Fruit fly (Drosophila melanogaster) whole organism, embryonic: ENCODE data around the gene Tmc.

Experiments used
- Atf-2 ChIP-seq: fragments of 200-800 bp; sonication (Bioruptor generic); optimal IDR thresholded peaks from 2 replicates; lab custom pipeline; 2016; ENCODE audit warnings: missing biosample characterization, missing genetic modification characterization
- C15 ChIP-seq: fragments of 200-800 bp; sonication (Bioruptor generic); IDR thresholded peaks from 3 replicates; pipeline ENCODE4 v1.3.6; 2022; ENCODE audit warnings: missing biosample characterization, missing genetic modification characterization
- CG10543 ChIP-seq: fragments of 200-800 bp; sonication (Bioruptor generic); optimal IDR thresholded peaks from 3 replicates; lab custom pipeline; 2017; ENCODE audit warnings: missing biosample characterization, mild to moderate bottlenecking, missing genetic modification characterization, moderate library complexity
- CG10654 ChIP-seq: fragments of 200-800 bp; sonication (Bioruptor generic); optimal IDR thresholded peaks from 2 replicates; lab custom pipeline; 2016; ENCODE audit warnings: missing biosample characterization, missing genetic modification characterization
- CG11093 ChIP-seq: fragments of 200-800 bp; sonication (Bioruptor generic); IDR thresholded peaks from 3 replicates; pipeline ENCODE4 v1.3.6; 2022; ENCODE audit warnings: missing biosample characterization, missing genetic modification characterization
- CG11504 ChIP-seq: fragments of 200-800 bp; sonication (Bioruptor generic); optimal IDR thresholded peaks from 3 replicates; lab custom pipeline; 2019; ENCODE audit warnings: missing biosample characterization, mild to moderate bottlenecking, missing genetic modification characterization, moderate library complexity
- CG12155 ChIP-seq: fragments of 200-800 bp; sonication (Bioruptor generic); optimal IDR thresholded peaks from 3 replicates; lab custom pipeline; 2016; ENCODE audit warnings: missing biosample characterization, missing genetic modification characterization
- CG12299 ChIP-seq: fragments of 200-800 bp; sonication (Bioruptor generic); optimal IDR thresholded peaks from 2 replicates; lab custom pipeline; 2018; ENCODE audit warnings: missing biosample characterization, mild to moderate bottlenecking, missing genetic modification characterization
- CG13424 ChIP-seq: fragments of 200-800 bp; sonication (Bioruptor generic); optimal IDR thresholded peaks from 2 replicates; lab custom pipeline; 2019; ENCODE audit warnings: missing biosample characterization, mild to moderate bottlenecking, missing genetic modification characterization, moderate library complexity
- CG14710 ChIP-seq: fragments of 200-800 bp; sonication (Bioruptor generic); optimal IDR thresholded peaks from 3 replicates; lab custom pipeline; 2019; ENCODE audit warnings: missing biosample characterization, mild to moderate bottlenecking, missing genetic modification characterization, moderate library complexity
- CG3065 ChIP-seq: fragments of 200-800 bp; sonication (Bioruptor generic); optimal IDR thresholded peaks from 2 replicates; lab custom pipeline; 2016; ENCODE audit warnings: missing biosample characterization, missing genetic modification characterization
- CG4820 ChIP-seq: fragments of 200-800 bp; sonication (Bioruptor generic); optimal IDR thresholded peaks from 3 replicates; lab custom pipeline; 2016; ENCODE audit warnings: missing biosample characterization, missing genetic modification characterization
- CG5245 ChIP-seq: fragments of 200-800 bp; sonication (Bioruptor generic); optimal IDR thresholded peaks from 3 replicates; lab custom pipeline; 2016; ENCODE audit warnings: missing biosample characterization, missing genetic modification characterization
- CG6765 ChIP-seq: fragments of 200-800 bp; sonication (Bioruptor generic); optimal IDR thresholded peaks from 3 replicates; lab custom pipeline; 2017; ENCODE audit warnings: missing biosample characterization, mild to moderate bottlenecking, missing genetic modification characterization
- CG7271 ChIP-seq: fragments of 200-800 bp; sonication (Bioruptor generic); optimal IDR thresholded peaks from 2 replicates; lab custom pipeline; 2018; ENCODE audit warnings: missing biosample characterization, mild to moderate bottlenecking, missing genetic modification characterization, moderate library complexity
- CG7786 ChIP-seq: fragments of 200-800 bp; sonication (Bioruptor generic); optimal IDR thresholded peaks from 2 replicates; lab custom pipeline; 2016; ENCODE audit warnings: missing biosample characterization, missing genetic modification characterization
- CG7928 ChIP-seq: fragments of 200-800 bp; sonication (Bioruptor generic); optimal IDR thresholded peaks from 2 replicates; lab custom pipeline; 2017; ENCODE audit warnings: missing biosample characterization, mild to moderate bottlenecking, missing genetic modification characterization
- CG8281 ChIP-seq: fragments of 200-800 bp; sonication (Bioruptor generic); optimal IDR thresholded peaks from 2 replicates; lab custom pipeline; 2018; ENCODE audit warnings: missing biosample characterization, mild to moderate bottlenecking, missing genetic modification characterization, moderate library complexity
- CG8388 ChIP-seq: fragments of 200-800 bp; sonication (Bioruptor generic); optimal IDR thresholded peaks from 2 replicates; lab custom pipeline; 2019; ENCODE audit warnings: missing biosample characterization, mild to moderate bottlenecking, missing genetic modification characterization, moderate library complexity
- Deaf1 ChIP-seq: fragments of 200-800 bp; optimal IDR thresholded peaks from 3 replicates; lab custom pipeline; 2019; ENCODE audit warnings: missing biosample characterization, mild to moderate bottlenecking, missing genetic modification characterization, moderate library complexity
- E2f1 ChIP-seq: fragments of 200-800 bp; sonication (Bioruptor generic); IDR thresholded peaks from 2 replicates; pipeline ENCODE4 v1.3.6; 2022; ENCODE audit warnings: missing biosample characterization, missing genetic modification characterization
- Hr39 ChIP-seq: fragments of >200 bp; optimal IDR thresholded peaks from 2 replicates; lab custom pipeline; 2017
- Jarid2 ChIP-seq: fragments of 200-800 bp; sonication (Bioruptor generic); optimal IDR thresholded peaks from 3 replicates; lab custom pipeline; 2017; ENCODE audit warnings: mild to moderate bottlenecking, missing biosample characterization, missing genetic modification reagents, missing genetic modification characterization
- Lpt ChIP-seq: fragments of >200 bp; optimal IDR thresholded peaks from 2 replicates; lab custom pipeline; 2018; ENCODE audit warnings: missing biosample characterization, missing genetic modification characterization
- Mrtf ChIP-seq: fragments of 200-800 bp; sonication (Bioruptor generic); IDR thresholded peaks from 3 replicates; pipeline ENCODE4 v1.3.6; 2022; ENCODE audit warnings: missing biosample characterization, missing genetic modification characterization
- NC2β ChIP-seq: fragments of 200-800 bp; sonication (Bioruptor generic); optimal IDR thresholded peaks from 2 replicates; lab custom pipeline; 2016; ENCODE audit warnings: missing biosample characterization, missing genetic modification characterization
- NFAT ChIP-seq: fragments of 200-800 bp; sonication (Bioruptor generic); IDR thresholded peaks from 2 replicates; pipeline ENCODE4 v1.3.6; 2022; ENCODE audit warnings: missing biosample characterization, missing genetic modification characterization
- Poxn ChIP-seq: fragments of 200-800 bp; sonication (Bioruptor generic); IDR thresholded peaks from 2 replicates; pipeline ENCODE4 v1.3.6; 2022; ENCODE audit warnings: missing biosample characterization, missing genetic modification characterization
- Scr ChIP-seq: fragments of 200-800 bp; sonication (Bioruptor generic); IDR thresholded peaks from 2 replicates; pipeline ENCODE4 v1.3.6; 2022; ENCODE audit warnings: missing biosample characterization, missing genetic modification characterization; ENCODE audit not compliant: partially characterized antibody
- Trl ChIP-seq, 3 experiments: fragments of >200 bp in 2 of 3; fragments of 200-800 bp in 1 of 3; sonication (Bioruptor generic) in 1 of 3; optimal IDR thresholded peaks; 2 replicates in 1 of 3; 3 replicates in 2 of 3; lab custom pipeline; 2016 to 2017; ENCODE audit warnings: missing biosample characterization in 1 of 3, missing genetic modification characterization in 1 of 3
- al ChIP-seq: fragments of 200-800 bp; sonication (Bioruptor generic); IDR thresholded peaks from 2 replicates; pipeline ENCODE4 v1.3.6; 2022; ENCODE audit warnings: missing biosample characterization, missing genetic modification characterization
- amos ChIP-seq: fragments of 200-800 bp; sonication (Bioruptor generic); IDR thresholded peaks from 2 replicates; pipeline ENCODE4 v1.3.6; 2022; ENCODE audit warnings: missing biosample characterization, missing genetic modification characterization; ENCODE audit not compliant: partially characterized antibody
- ase ChIP-seq: fragments of 200-800 bp; sonication (Bioruptor generic); IDR thresholded peaks from 3 replicates; pipeline ENCODE4 v1.3.6; 2022; ENCODE audit warnings: missing biosample characterization, missing genetic modification characterization
- bab2 ChIP-seq: fragments of 200-800 bp; sonication (Bioruptor generic); optimal IDR thresholded peaks from 2 replicates; lab custom pipeline; 2016; ENCODE audit warnings: missing biosample characterization, missing genetic modification characterization
- cas ChIP-seq: fragments of 200-800 bp; sonication (Bioruptor generic); IDR thresholded peaks from 2 replicates; pipeline ENCODE4 v1.3.6; 2022; ENCODE audit warnings: missing biosample characterization, missing genetic modification characterization
- crol ChIP-seq: fragments of 200-800 bp; sonication (Bioruptor generic); IDR thresholded peaks from 2 replicates; pipeline ENCODE4 v1.3.6; 2022; ENCODE audit warnings: missing biosample characterization, missing genetic modification characterization
- dm ChIP-seq: fragments of 200-800 bp; sonication (Bioruptor generic); optimal IDR thresholded peaks from 3 replicates; lab custom pipeline; 2016; ENCODE audit warnings: missing biosample characterization, missing genetic modification characterization
- dpn ChIP-seq, 2 experiments: fragments of 200-800 bp; sonication (Bioruptor generic); optimal IDR thresholded peaks; 3 replicates each; lab custom pipeline; 2016; ENCODE audit warnings: missing biosample characterization in 2 of 2, missing genetic modification characterization in 2 of 2
- fd64A ChIP-seq: fragments of 200-800 bp; sonication (Bioruptor generic); optimal IDR thresholded peaks from 3 replicates; lab custom pipeline; 2018; ENCODE audit warnings: missing biosample characterization, mild to moderate bottlenecking, missing genetic modification characterization
- ftz-f1 ChIP-seq: fragments of 200-800 bp; sonication (Bioruptor generic); optimal IDR thresholded peaks from 2 replicates; lab custom pipeline; 2016; ENCODE audit warnings: missing biosample characterization, missing genetic modification characterization
- gt ChIP-seq: fragments of 200-800 bp; sonication (Bioruptor generic); IDR thresholded peaks from 2 replicates; pipeline ENCODE4 v1.3.6; 2022; ENCODE audit warnings: missing biosample characterization, missing genetic modification characterization
- her ChIP-seq: fragments of 200-800 bp; sonication (Bioruptor generic); optimal IDR thresholded peaks from 2 replicates; lab custom pipeline; 2016; ENCODE audit warnings: missing biosample characterization, missing genetic modification characterization
- lmd ChIP-seq: fragments of 200-800 bp; sonication (Bioruptor generic); IDR thresholded peaks from 2 replicates; pipeline ENCODE4 v1.3.6; 2022; ENCODE audit warnings: missing biosample characterization, missing genetic modification characterization
- lov ChIP-seq, 2 experiments: fragments of 200-800 bp in 1 of 2; fragments of >200 bp in 1 of 2; sonication (Bioruptor generic) in 1 of 2; IDR thresholded peaks in 1 of 2; optimal IDR thresholded peaks in 1 of 2; 2 replicates in 1 of 2; 3 replicates in 1 of 2; pipeline versions ENCODE4 v1.3.6 to Lab custom; 2017 to 2022; ENCODE audit warnings: missing biosample characterization in 1 of 2, missing genetic modification characterization in 1 of 2
- odd ChIP-seq: fragments of 200-800 bp; sonication (Bioruptor generic); optimal IDR thresholded peaks from 2 replicates; lab custom pipeline; 2017; ENCODE audit warnings: missing biosample characterization, mild to moderate bottlenecking, missing genetic modification characterization
- otp ChIP-seq: fragments of 200-800 bp; sonication (Bioruptor generic); IDR thresholded peaks from 3 replicates; pipeline ENCODE4, ENCODE4 v1.3.6; 2022; ENCODE audit warnings: missing biosample characterization, missing genetic modification characterization
- pb ChIP-seq: fragments of 200-800 bp; sonication (Bioruptor generic); optimal IDR thresholded peaks from 3 replicates; lab custom pipeline; 2016; ENCODE audit warnings: missing biosample characterization, missing genetic modification characterization
- repo ChIP-seq: fragments of 200-800 bp; sonication (Bioruptor generic); optimal IDR thresholded peaks from 2 replicates; lab custom pipeline; 2016; ENCODE audit warnings: missing biosample characterization, missing genetic modification characterization
- sens ChIP-seq: fragments of 200-800 bp; sonication (Bioruptor generic); peaks from one replicate; lab custom pipeline; 2016; ENCODE audit warnings: missing biosample characterization, missing genetic modification characterization
- sqz ChIP-seq: fragments of 200-800 bp; sonication (Bioruptor generic); optimal IDR thresholded peaks from 3 replicates; lab custom pipeline; 2018; ENCODE audit warnings: missing biosample characterization, mild to moderate bottlenecking, missing genetic modification characterization

Tmc gene

dm6 chr3L:9614589-9615442, 17.3 kb downstream of the Tmc start, which contains the start of gene LanB2 (continued):
- TF ChIP-seq Atf-2 (GFP tag; lab: Kevin White, UChicago) = no peak
- peak; percentile 11 for TF ChIP-seq CG14710 (tag; lab: Kevin White, UChicago)
- TF ChIP-seq Jarid2 (GFP tag; lab: Kevin White, UChicago) = peak; percentile 83
- no peak for TF ChIP-seq CG12299 (tag; lab: Kevin White, UChicago)
- no peak for TF ChIP-seq CG8388 (GFP tag; lab: Kevin White, UChicago)
- no peak for TF ChIP-seq CG7786
- TF ChIP-seq CG10654 (GFP tag; lab: Kevin White, UChicago) = no peak
- TF ChIP-seq lov (optimal IDR thresholded peaks at IDR 0.05; lab: Kevin White, UChicago) = no peak
- no peak for TF ChIP-seq lov (GFP tag; IDR thresholded peaks at IDR 0.05; lab: Robert Waterston, UW)
- TF ChIP-seq bab2 = no peak
- no peak for TF ChIP-seq ase (GFP tag; lab: Robert Waterston, UW)
- TF ChIP-seq CG4820 = no peak
- TF ChIP-seq NC2β (GFP tag; lab: Kevin White, UChicago) = no peak
- no peak for TF ChIP-seq crol
- no peak for TF ChIP-seq sens (GFP tag; lab: Kevin White, UChicago)
- TF ChIP-seq E2f1 (GFP tag; lab: Robert Waterston, UW) = no peak
- TF ChIP-seq Lpt = no peak
- TF ChIP-seq Hr39 (lab: Kevin White, UChicago) = no peak
- TF ChIP-seq Scr = 0 out of 2 replicates have a peak, but pooled peaks have one; percentile 20
- no peak for TF ChIP-seq her
- TF ChIP-seq Trl (optimal IDR thresholded peaks at IDR 0.05; lab: Kevin White, UChicago) = peak; percentile 63 to 71
- no peak for TF ChIP-seq Trl (GFP tag; optimal IDR thresholded peaks at IDR 0.05; lab: Kevin White, UChicago)
- no peak for TF ChIP-seq CG5245 (GFP tag; lab: Kevin White, UChicago)
- no peak for TF ChIP-seq dm (GFP tag; lab: Kevin White, UChicago)
- TF ChIP-seq ftz-f1 (GFP tag; lab: Kevin White, UChicago) = no peak
- no peak for TF ChIP-seq pb (GFP tag; lab: Kevin White, UChicago)
- TF ChIP-seq dpn (GFP tag; optimal IDR thresholded peaks at IDR 0.05; lab: Kevin White, UChicago) = no peak
- peak; percentile 87 for TF ChIP-seq Deaf1
- no peak for TF ChIP-seq CG8281 (tag; lab: Kevin White, UChicago)
- TF ChIP-seq repo (GFP tag; lab: Kevin White, UChicago) = no peak
- TF ChIP-seq CG10543 (GFP tag; lab: Kevin White, UChicago) = peak; percentile 50
- TF ChIP-seq lmd (GFP tag; lab: Robert Waterston, UW) = no peak
- peak; percentile 35 for TF ChIP-seq odd
- peak; percentile 29 for TF ChIP-seq fd64A (GFP tag; lab: Kevin White, UChicago)
- TF ChIP-seq al (GFP tag; lab: Robert Waterston, UW) = no peak
- TF ChIP-seq CG12155 (GFP tag; lab: Kevin White, UChicago) = no peak
- peak; percentile 28; the same call in 1 of the 2 replicates for TF ChIP-seq amos (GFP tag; lab: Robert Waterston, UW)
- TF ChIP-seq cas (GFP tag; lab: Robert Waterston, UW) = no peak
- TF ChIP-seq otp (GFP tag; lab: Robert Waterston, UW) = no peak
- TF ChIP-seq CG13424 (tag; lab: Kevin White, UChicago) = no peak
- TF ChIP-seq gt (GFP tag; lab: Robert Waterston, UW) = no peak
- no peak for TF ChIP-seq NFAT (GFP tag; lab: Robert Waterston, UW)
- no peak for TF ChIP-seq CG3065 (GFP tag; lab: Kevin White, UChicago)
- no peak for TF ChIP-seq Poxn (GFP tag; lab: Robert Waterston, UW)
- no peak for TF ChIP-seq CG7928 (GFP tag; lab: Kevin White, UChicago)
- TF ChIP-seq C15 (GFP tag; lab: Robert Waterston, UW) = no peak
- peak; percentile 23 for TF ChIP-seq sqz
- no peak for TF ChIP-seq CG11093
- no peak for TF ChIP-seq CG7271 (tag; lab: Kevin White, UChicago)
- peak; percentile 30 for TF ChIP-seq CG6765
- TF ChIP-seq CG11504 (tag; lab: Kevin White, UChicago) = no peak
- TF ChIP-seq Mrtf (GFP tag; lab: Robert Waterston, UW) = no peak
